Fruit fly (Drosophila melanogaster) whole organism, adult: Measurements from ENCODE around the gene CheA75a.

Experiments used
- CG12768 ChIP-seq: fragments of 200-800 bp; sonication (Bioruptor generic); optimal IDR thresholded peaks from 2 replicates; lab custom pipeline; 2017; ENCODE audit warnings: missing biosample characterization, missing genetic modification characterization, mild to moderate bottlenecking, moderate library complexity, missing genetic modification reagents
- CG1620 ChIP-seq: fragments of 200-800 bp; sonication (Bioruptor generic); optimal IDR thresholded peaks from 2 replicates; lab custom pipeline; 2016; ENCODE audit warnings: missing biosample characterization, missing genetic modification characterization
- CG7045 ChIP-seq: fragments of 200-800 bp; sonication (Bioruptor generic); optimal IDR thresholded peaks from 2 replicates; lab custom pipeline; 2017; ENCODE audit warnings: missing biosample characterization, mild to moderate bottlenecking, missing genetic modification characterization
- CG7101 ChIP-seq: fragments of 200-800 bp; sonication (Bioruptor generic); optimal IDR thresholded peaks from 2 replicates; lab custom pipeline; 2018; ENCODE audit warnings: missing biosample characterization, mild to moderate bottlenecking, missing genetic modification characterization, moderate library complexity
- Crg-1 ChIP-seq: fragments of 200-800 bp; sonication (Bioruptor generic); optimal IDR thresholded peaks from 2 replicates; lab custom pipeline; 2016; ENCODE audit warnings: missing biosample characterization, missing genetic modification characterization
- Mnt ChIP-seq: fragments of 200-800 bp; sonication (Bioruptor generic); optimal IDR thresholded peaks from 2 replicates; lab custom pipeline; 2016; ENCODE audit warnings: missing biosample characterization, mild to moderate bottlenecking, missing genetic modification characterization
- bab1 ChIP-seq: fragments of 200-800 bp; sonication (Bioruptor generic); optimal IDR thresholded peaks from 3 replicates; lab custom pipeline; 2019; ENCODE audit warnings: missing biosample characterization, mild to moderate bottlenecking, missing genetic modification characterization, moderate library complexity
- cic ChIP-seq: fragments of 200-800 bp; sonication (Bioruptor generic); optimal IDR thresholded peaks from 2 replicates; lab custom pipeline; 2017; ENCODE audit warnings: missing biosample characterization, mild to moderate bottlenecking, missing genetic modification characterization, moderate library complexity
- cnc ChIP-seq, 2 experiments: fragments of >200 bp; optimal IDR thresholded peaks; 2 replicates each; lab custom pipeline; 2017
- kay ChIP-seq: fragments of 200-800 bp; sonication (Bioruptor generic); peaks from one replicate; lab custom pipeline; 2016; ENCODE audit warnings: missing biosample characterization, missing genetic modification characterization, borderline replicate concordance
- ovo ChIP-seq: fragments of 200-800 bp; sonication (Bioruptor generic); optimal IDR thresholded peaks from 2 replicates; lab custom pipeline; 2016; ENCODE audit warnings: missing biosample characterization, missing genetic modification characterization
- pad ChIP-seq: fragments of 200-800 bp; sonication (Bioruptor generic); optimal IDR thresholded peaks from 3 replicates; lab custom pipeline; 2017; ENCODE audit warnings: missing biosample characterization, missing genetic modification characterization, mild to moderate bottlenecking, moderate library complexity, missing genetic modification reagents
- toe ChIP-seq: fragments of 200-800 bp; sonication (Bioruptor generic); optimal IDR thresholded peaks from 2 replicates; lab custom pipeline; 2016; ENCODE audit warnings: missing biosample characterization, missing genetic modification characterization

Gene CheA75a

dm6 chr3L:18302021-18302420 lies 50.1 kb downstream of the CheA75a start:
- no peak for TF ChIP-seq cic
- TF ChIP-seq cnc (optimal IDR thresholded peaks at IDR 0.05; lab: Kevin White, UChicago), result no peak
- no peak for TF ChIP-seq ovo (GFP tag; lab: Kevin White, UChicago)
- TF ChIP-seq Mnt (GFP tag; lab: Kevin White, UChicago), result no peak
- no peak for TF ChIP-seq CG12768 (GFP tag; lab: Kevin White, UChicago)
- no peak for TF ChIP-seq CG7045 (GFP tag; lab: Kevin White, UChicago)
- no peak for TF ChIP-seq bab1 (GFP tag; lab: Kevin White, UChicago)
- no peak for TF ChIP-seq CG1620 (GFP tag; lab: Kevin White, UChicago)
- TF ChIP-seq toe (GFP tag; lab: Kevin White, UChicago), result no peak
- no peak for TF ChIP-seq Crg-1
- TF ChIP-seq CG7101, result no peak
- no peak for TF ChIP-seq pad (GFP tag; lab: Kevin White, UChicago)
- TF ChIP-seq kay (GFP tag; lab: Kevin White, UChicago), result no peak
